Worm (Caenorhabditis elegans) whole organism, midembryonic: Measurements from ENCODE around the gene lim-4.

Source experiments
- T22C8.4 ChIP-seq: fragments of 200-800 bp; sonication (Bioruptor generic); IDR thresholded peaks from 2 replicates; pipeline ENCODE4 v1.3.6; 2022; ENCODE audit warnings: missing genetic modification characterization, missing compliant biosample characterization
- cog-1 ChIP-seq: sonication (generic microtip); optimal IDR thresholded peaks from 2 replicates; lab custom pipeline; 2016; ENCODE audit warnings: missing genetic modification characterization, missing compliant biosample characterization
- flt-1 ChIP-seq: fragments of 200-800 bp; sonication (Bioruptor generic); IDR thresholded peaks from 2 replicates; pipeline ENCODE4 v1.3.6; 2022; ENCODE audit warnings: missing genetic modification characterization, missing compliant biosample characterization
- klf-2 ChIP-seq: fragments of 200-800 bp; sonication (Bioruptor generic); conservative IDR thresholded peaks from 2 replicates; pipeline ENCODE4 v1.3.6; 2022; ENCODE audit warnings: missing genetic modification reagents, missing genetic modification characterization, missing compliant biosample characterization
- med-1 ChIP-seq: sonication (generic microtip); optimal IDR thresholded peaks from 2 replicates; lab custom pipeline; 2017; ENCODE audit warnings: missing genetic modification characterization, mild to moderate bottlenecking, missing compliant biosample characterization, antibody characterized with exemption, missing genetic modification reagents; ENCODE audit not compliant: insufficient read depth
- ref-1 ChIP-seq: fragments of 200-800 bp; sonication (Bioruptor generic); conservative IDR thresholded peaks from 2 replicates; pipeline ENCODE4 v1.3.6; 2022; ENCODE audit warnings: missing genetic modification reagents, missing genetic modification characterization, missing compliant biosample characterization
- tab-1 ChIP-seq: fragments of 200-800 bp; sonication (Bioruptor generic); IDR thresholded peaks from 2 replicates; pipeline ENCODE4 v1.3.6; 2022; ENCODE audit warnings: missing genetic modification characterization, missing compliant biosample characterization
- ztf-23 ChIP-seq: fragments of 200-800 bp; sonication (Bioruptor generic); IDR thresholded peaks from 2 replicates; pipeline ENCODE4 v1.3.6; 2022; ENCODE audit warnings: missing genetic modification reagents, missing genetic modification characterization, missing compliant biosample characterization
- ztf-29 ChIP-seq: fragments of 200-800 bp; sonication (Bioruptor generic); IDR thresholded peaks from 2 replicates; pipeline ENCODE4 v1.3.6; 2022; ENCODE audit warnings: missing genetic modification reagents, missing genetic modification characterization, missing compliant biosample characterization

lim-4 gene

ce11 chrX:3871578-3872234 is 1.6 kb downstream of the lim-4 start:
- no peak for TF ChIP-seq med-1

ce11 chrX:3867760-3868159 is 5.6 kb downstream of the lim-4 start:
- TF ChIP-seq ref-1 (GFP tag; lab: Robert Waterston, UW) (no peak), ztf-29 (no peak), klf-2 (GFP tag; lab: Robert Waterston, UW) (no peak), cog-1 (tag; lab: Kevin White, UChicago) (no peak), flt-1 (GFP tag; lab: Robert Waterston, UW) (no peak), T22C8.4 (GFP tag; lab: Robert Waterston, UW) (no peak), med-1 (no peak), tab-1 (GFP tag; lab: Robert Waterston, UW) (no peak), ztf-23 (GFP tag; lab: Robert Waterston, UW) (no peak)

ce11 chrX:3866197-3866596 is 7.1 kb downstream of the lim-4 start:
- TF ChIP-seq flt-1 (GFP tag; lab: Robert Waterston, UW) (no peak), klf-2 (GFP tag; lab: Robert Waterston, UW) (no peak), T22C8.4 (GFP tag; lab: Robert Waterston, UW) (no peak)

ce11 chrX:3861294-3861693 is 12.1 kb downstream of the lim-4 start:
- TF ChIP-seq ref-1 (GFP tag; lab: Robert Waterston, UW), result no peak
- TF ChIP-seq med-1, result no peak
- no peak for TF ChIP-seq T22C8.4 (GFP tag; lab: Robert Waterston, UW)
- no peak for TF ChIP-seq klf-2 (GFP tag; lab: Robert Waterston, UW)

ce11 chrX:3859449-3859848 is 13.9 kb downstream of the lim-4 start:
- TF ChIP-seq klf-2 (GFP tag; lab: Robert Waterston, UW), result no peak
- no peak for TF ChIP-seq cog-1 (tag; lab: Kevin White, UChicago)
- TF ChIP-seq ztf-29, result no peak
- no peak for TF ChIP-seq med-1
- no peak for TF ChIP-seq tab-1 (GFP tag; lab: Robert Waterston, UW)
- no peak for TF ChIP-seq T22C8.4 (GFP tag; lab: Robert Waterston, UW)
- no peak for TF ChIP-seq ztf-23 (GFP tag; lab: Robert Waterston, UW)
- TF ChIP-seq flt-1 (GFP tag; lab: Robert Waterston, UW), result no peak
- no peak for TF ChIP-seq ref-1 (GFP tag; lab: Robert Waterston, UW)

- no peak for TF ChIP-seq med-1
- TF ChIP-seq cog-1 (tag; lab: Kevin White, UChicago), result no peak
- TF ChIP-seq flt-1 (GFP tag; lab: Robert Waterston, UW), result no peak
- no peak for TF ChIP-seq klf-2 (GFP tag; lab: Robert Waterston, UW)
- no peak for TF ChIP-seq ztf-23 (GFP tag; lab: Robert Waterston, UW)
Measured at ce11 chrX:3858355-3858754, 15.0 kb downstream of the lim-4 start.

ce11 chrX:3857697-3858096 is 15.6 kb downstream of the lim-4 start, which contains the start of gene ceh-18:
ceh-18 (minus strand) TSS chrX:3857797.
- TF ChIP-seq med-1 (no peak), ztf-23 (GFP tag; lab: Robert Waterston, UW) (no peak), tab-1 (GFP tag; lab: Robert Waterston, UW) (no peak), T22C8.4 (GFP tag; lab: Robert Waterston, UW) (no peak), flt-1 (GFP tag; lab: Robert Waterston, UW) (no peak), ref-1 (GFP tag; lab: Robert Waterston, UW) (no peak), klf-2 (GFP tag; lab: Robert Waterston, UW) (no peak), ztf-29 (no peak), cog-1 (tag; lab: Kevin White, UChicago) (no peak)

ce11 chrX:3855717-3856116 is 17.6 kb downstream of the lim-4 start:
- TF ChIP-seq med-1 (no peak), tab-1 (GFP tag; lab: Robert Waterston, UW) (no peak), cog-1 (tag; lab: Kevin White, UChicago) (no peak), flt-1 (GFP tag; lab: Robert Waterston, UW) (no peak), ztf-29 (no peak), ref-1 (GFP tag; lab: Robert Waterston, UW) (no peak), klf-2 (GFP tag; lab: Robert Waterston, UW) (no peak), ztf-23 (GFP tag; lab: Robert Waterston, UW) (no peak), T22C8.4 (GFP tag; lab: Robert Waterston, UW) (no peak)

ce11 chrX:3853901-3854300 is 19.4 kb downstream of the lim-4 start:
- no peak for TF ChIP-seq T22C8.4 (GFP tag; lab: Robert Waterston, UW)
- no peak for TF ChIP-seq ztf-23 (GFP tag; lab: Robert Waterston, UW)
- TF ChIP-seq flt-1 (GFP tag; lab: Robert Waterston, UW), result no peak
- TF ChIP-seq cog-1 (tag; lab: Kevin White, UChicago), result no peak
- TF ChIP-seq ztf-29, result no peak
- TF ChIP-seq klf-2 (GFP tag; lab: Robert Waterston, UW), result no peak
- no peak for TF ChIP-seq med-1
- TF ChIP-seq tab-1 (GFP tag; lab: Robert Waterston, UW), result no peak
- no peak for TF ChIP-seq ref-1 (GFP tag; lab: Robert Waterston, UW)

- TF ChIP-seq ztf-29 (no peak), ref-1 (GFP tag; lab: Robert Waterston, UW) (no peak), ztf-23 (GFP tag; lab: Robert Waterston, UW) (no peak), klf-2 (GFP tag; lab: Robert Waterston, UW) (no peak), med-1 (no peak), T22C8.4 (GFP tag; lab: Robert Waterston, UW) (no peak), tab-1 (GFP tag; lab: Robert Waterston, UW) (no peak), cog-1 (tag; lab: Kevin White, UChicago) (no peak), flt-1 (GFP tag; lab: Robert Waterston, UW) (no peak)
Measured at ce11 chrX:3842398-3842896, 30.9 kb downstream of the lim-4 start, which contains the start of gene ttr-48. ttr-48 (minus strand) TSS chrX:3842448.
